Fruit fly (Drosophila melanogaster) whole organism, adult: ENCODE data around the gene Ac76E.

Experiments used
- CG33017 ChIP-seq: fragments of 200-800 bp; sonication (Bioruptor generic); optimal IDR thresholded peaks from 2 replicates; lab custom pipeline; 2018; ENCODE audit warnings: missing biosample characterization, mild to moderate bottlenecking, missing genetic modification characterization, moderate library complexity
- CG7045 ChIP-seq: fragments of 200-800 bp; sonication (Bioruptor generic); optimal IDR thresholded peaks from 2 replicates; lab custom pipeline; 2017; ENCODE audit warnings: missing biosample characterization, mild to moderate bottlenecking, missing genetic modification characterization

DNA sequence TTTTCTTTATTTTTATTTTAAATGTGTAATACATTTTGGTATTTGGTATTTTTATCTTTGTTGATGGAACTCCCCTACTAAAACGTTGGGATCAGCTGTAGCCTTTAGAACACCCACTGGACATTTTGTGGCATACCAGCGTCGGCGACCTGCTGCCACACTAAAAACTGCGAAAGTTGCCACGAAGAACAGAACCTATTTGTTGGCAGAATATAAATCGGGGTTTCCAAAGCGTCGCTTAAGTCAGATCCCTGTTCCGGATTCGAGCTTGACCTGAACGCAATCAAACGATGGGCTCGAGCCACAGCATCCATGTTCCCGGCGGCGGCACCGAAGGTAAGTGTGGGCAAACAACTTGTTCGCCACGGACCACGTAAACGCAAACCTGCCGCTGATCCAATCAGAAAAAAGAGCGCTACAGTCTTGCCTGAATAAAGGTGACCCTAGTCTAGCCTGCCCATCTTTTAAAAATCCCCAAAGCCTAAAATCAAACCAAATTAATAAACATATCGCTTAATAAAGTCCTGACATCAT, 14.2 kb upstream of the Ac76E start, which contains the start of gene Grasp65:
- TF ChIP-seq CG7045 = peak; percentile 4
- TF ChIP-seq CG33017 (tag; lab: Kevin White, UChicago) = peak; percentile 13
